Fruit fly (Drosophila melanogaster): ENCODE data around the gene sloth2.

Gene sloth2

dm6 chrX:6969364-6970137 lies 41.6 kb upstream of the sloth2 start, which contains the start of gene CG4586 (continued):
- peak; percentile 84 for TF ChIP-seq CG3163 (GFP tag; optimal IDR thresholded peaks at IDR 0.05)
- TF ChIP-seq Doc3 (GFP tag; IDR thresholded peaks at IDR 0.05; ENCODE audit: partially characterized antibody): no peak
- TF ChIP-seq oc (tag; optimal IDR thresholded peaks at IDR 0.05): peak; percentile 93
- TF ChIP-seq Rfx (GFP tag; IDR thresholded peaks at IDR 0.05): peak; percentile 96
- peak; percentile 99 for TF ChIP-seq Ets65A (GFP tag)
- TF ChIP-seq CG17361 (GFP tag; IDR thresholded peaks at IDR 0.05): peak; percentile 86
- peak; percentile 91 for TF ChIP-seq Rx (GFP tag; IDR thresholded peaks at IDR 0.05)
- TF ChIP-seq Atf-2 (GFP tag; optimal IDR thresholded peaks at IDR 0.05): peak; percentile 90
- no peak for TF ChIP-seq CG16813 (GFP tag; IDR thresholded peaks at IDR 0.05; ENCODE audit: partially characterized antibody)
- TF ChIP-seq Sox102F (GFP tag; optimal IDR thresholded peaks at IDR 0.05): peak; percentile 94
- TF ChIP-seq Eip74EF (GFP tag; optimal IDR thresholded peaks at IDR 0.05): peak in 1 of 2 experiments; percentile 95
- TF ChIP-seq gcm (GFP tag; optimal IDR thresholded peaks at IDR 0.05): peak; percentile 95
- peak; percentile 88 for TF ChIP-seq CG10565 (GFP tag; optimal IDR thresholded peaks at IDR 0.05)
- TF ChIP-seq CG2202 (tag; optimal IDR thresholded peaks at IDR 0.05): peak; percentile 83
- TF ChIP-seq CG8478 (optimal IDR thresholded peaks at IDR 0.05): no peak
- peak; percentile 80 for TF ChIP-seq CG7928 (GFP tag; optimal IDR thresholded peaks at IDR 0.05)
- peak; percentile 5 for TF ChIP-seq BEAF-32 (GFP tag; optimal IDR thresholded peaks at IDR 0.05)
- peak; percentile 94 for TF ChIP-seq slbo (GFP tag; IDR thresholded peaks at IDR 0.05)
- peak; percentile 78 for TF ChIP-seq CG3838 (GFP tag; optimal IDR thresholded peaks at IDR 0.05)
- TF ChIP-seq CG12071 (GFP tag; optimal IDR thresholded peaks at IDR 0.05): peak; percentile 99
- peak; percentile 78; the same call in 1 of the 3 replicates for TF ChIP-seq CG6175 (GFP tag; IDR thresholded peaks at IDR 0.05)
- TF ChIP-seq Chrac-16 (GFP tag; optimal IDR thresholded peaks at IDR 0.05): peak; percentile 91
- TF ChIP-seq sima (GFP tag; optimal IDR thresholded peaks at IDR 0.05): peak; percentile 89
- TF ChIP-seq slp2 (GFP tag; optimal IDR thresholded peaks at IDR 0.05): peak; percentile 92
- TF ChIP-seq CG3407 (GFP tag; optimal IDR thresholded peaks at IDR 0.05): peak; percentile 87
- peak; percentile 91 for TF ChIP-seq row (GFP tag; IDR thresholded peaks at IDR 0.05)
- TF ChIP-seq dysf (GFP tag; IDR thresholded peaks at IDR 0.05): peak; percentile 94
- TF ChIP-seq CG2712 (tag; optimal IDR thresholded peaks at IDR 0.05): peak; percentile 93
- TF ChIP-seq gcm2 (GFP tag; optimal IDR thresholded peaks at IDR 0.05): peak; percentile 95
- peak; percentile 95 for TF ChIP-seq salm (tag; optimal IDR thresholded peaks at IDR 0.05)
- peak; percentile 95 for TF ChIP-seq CG7839 (tag; optimal IDR thresholded peaks at IDR 0.05)
- TF ChIP-seq Neu2 (GFP tag; optimal IDR thresholded peaks at IDR 0.05; ENCODE audit: borderline replicate concordance): peak; percentile 62
- peak; percentile 90 for TF ChIP-seq tx (GFP tag; optimal IDR thresholded peaks at IDR 0.05)
- peak; percentile 94 for TF ChIP-seq CG1233 (GFP tag; optimal IDR thresholded peaks at IDR 0.05)
- TF ChIP-seq da (GFP tag; optimal IDR thresholded peaks at IDR 0.05): peak; percentile 81
- no peak for TF ChIP-seq Kr (GFP tag; optimal IDR thresholded peaks at IDR 0.05)
- TF ChIP-seq CG34224 (GFP tag; IDR thresholded peaks at IDR 0.05; ENCODE audit: partially characterized antibody): no peak
- TF ChIP-seq CG7556 (GFP tag; optimal IDR thresholded peaks at IDR 0.05): peak; percentile 93
- peak; percentile 95 for TF ChIP-seq CG17328 (GFP tag; IDR thresholded peaks at IDR 0.05)
- TF ChIP-seq sd (tag; optimal IDR thresholded peaks at IDR 0.05): peak; percentile 85
- peak; percentile 75 for TF ChIP-seq CG8765 (GFP tag; IDR thresholded peaks at IDR 0.05)
- peak; percentile 75 for TF ChIP-seq Hmx (GFP tag; optimal IDR thresholded peaks at IDR 0.05)
- no peak for TF ChIP-seq HLH4C (GFP tag; IDR thresholded peaks at IDR 0.05; ENCODE audit: partially characterized antibody)
- TF ChIP-seq seq (GFP tag; IDR thresholded peaks at IDR 0.05): peak; percentile 97
- TF ChIP-seq Blimp-1 (GFP tag; optimal IDR thresholded peaks at IDR 0.05): peak; percentile 92
- TF ChIP-seq Fer3 (tag; optimal IDR thresholded peaks at IDR 0.05): peak; percentile 96
- peak; percentile 64 for TF ChIP-seq Adf1 (GFP tag; IDR thresholded peaks at IDR 0.05)
- TF ChIP-seq CG32772 (GFP tag; IDR thresholded peaks at IDR 0.05): peak; percentile 84
- TF ChIP-seq eyg (GFP tag; optimal IDR thresholded peaks at IDR 0.05): peak; percentile 95
